Worm (Caenorhabditis elegans): ENCODE data around the gene F38E9.4.

F38E9.4 gene

ce11 chrX:16445793-16446248, 5.9 kb upstream of the F38E9.4 start, which contains the start of gene twf-2:
Gene twf-2 (plus strand): TSS chrX:16446197.
- peak; percentile 49 for TF ChIP-seq B0310.2 (tag; optimal IDR thresholded peaks at IDR 0.05)
- TF ChIP-seq tbx-11 (GFP tag; IDR thresholded peaks at IDR 0.05) = 0 out of 2 replicates have a peak, but pooled peaks have one; percentile 36
- TF ChIP-seq hnd-1 (tag; optimal IDR thresholded peaks at IDR 0.05) = no peak
- peak; percentile 93 for TF ChIP-seq hmg-4 (GFP tag; optimal IDR thresholded peaks at IDR 0.05)
- 0 out of 2 replicates have a peak, but pooled peaks have one; percentile 18 for TF ChIP-seq sea-1 (GFP tag; conservative IDR thresholded peaks at IDR 0.05)
- TF ChIP-seq ama-1 (optimal IDR thresholded peaks at IDR 0.05) = no peak
- TF ChIP-seq hmbx-1 (tag; optimal IDR thresholded peaks at IDR 0.05) = no peak
- no peak for TF ChIP-seq ceh-13 (GFP tag; optimal IDR thresholded peaks at IDR 0.05)
- TF ChIP-seq F13C5.2 (tag; optimal IDR thresholded peaks at IDR 0.05) = peak; percentile 85
- TF ChIP-seq aly-1 (tag; optimal IDR thresholded peaks at IDR 0.05) = peak; percentile 27
- TF ChIP-seq flt-1 (GFP tag; IDR thresholded peaks at IDR 0.05) = 0 out of 2 replicates have a peak, but pooled peaks have one; percentile 39
- TF ChIP-seq ceh-36 (tag; optimal IDR thresholded peaks at IDR 0.05) = no peak
- TF ChIP-seq tra-4 (tag; optimal IDR thresholded peaks at IDR 0.05) = no peak

DNA sequence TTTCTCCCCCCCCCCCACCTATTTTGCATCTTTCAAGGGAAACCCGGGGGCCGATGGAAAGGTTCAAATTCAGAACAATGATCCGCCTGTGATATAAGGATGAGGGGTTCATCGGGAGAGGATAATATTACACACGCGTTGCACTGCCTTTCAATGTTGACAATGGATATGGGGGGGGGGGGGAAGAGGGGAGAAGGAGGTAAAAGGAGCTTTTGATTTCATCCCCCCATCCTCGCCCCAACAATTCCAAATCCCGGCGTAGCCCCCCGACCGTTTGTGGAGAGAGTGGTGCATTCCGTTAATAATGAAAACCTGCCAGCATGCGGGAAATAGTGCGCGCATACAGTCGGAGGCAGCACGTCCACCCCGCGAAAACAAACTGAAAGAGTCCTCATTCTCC, 4.6 kb upstream of the F38E9.4 start:
- TF ChIP-seq pes-1 (GFP tag; IDR thresholded peaks at IDR 0.05) (no peak), B0310.2 (tag; optimal IDR thresholded peaks at IDR 0.05) (no peak), ceh-13 (GFP tag; optimal IDR thresholded peaks at IDR 0.05) (no peak), ceh-36 (tag; optimal IDR thresholded peaks at IDR 0.05) (no peak), tbx-11 (GFP tag; IDR thresholded peaks at IDR 0.05) (0 out of 2 replicates have a peak, but pooled peaks have one; percentile 33), sea-1 (GFP tag; conservative IDR thresholded peaks at IDR 0.05) (no peak), scrt-1 (GFP tag; IDR thresholded peaks at IDR 0.05) (no peak), hmbx-1 (tag; optimal IDR thresholded peaks at IDR 0.05) (no peak), flt-1 (GFP tag; IDR thresholded peaks at IDR 0.05) (no peak), hmg-4 (GFP tag; optimal IDR thresholded peaks at IDR 0.05) (peak; percentile 40)

- TF ChIP-seq ceh-36 (tag; optimal IDR thresholded peaks at IDR 0.05) = no peak
- TF ChIP-seq pes-1 (GFP tag; IDR thresholded peaks at IDR 0.05) = no peak
- no peak for TF ChIP-seq ceh-13 (GFP tag; optimal IDR thresholded peaks at IDR 0.05)
- TF ChIP-seq ama-1 (optimal IDR thresholded peaks at IDR 0.05) = no peak
- TF ChIP-seq flt-1 (GFP tag; IDR thresholded peaks at IDR 0.05) = no peak
- no peak for TF ChIP-seq hmbx-1 (tag; optimal IDR thresholded peaks at IDR 0.05)
- no peak for TF ChIP-seq B0310.2 (tag; optimal IDR thresholded peaks at IDR 0.05)
- no peak for TF ChIP-seq hmg-4 (GFP tag; optimal IDR thresholded peaks at IDR 0.05)
- TF ChIP-seq sea-1 (GFP tag; conservative IDR thresholded peaks at IDR 0.05) = no peak
- TF ChIP-seq scrt-1 (GFP tag; IDR thresholded peaks at IDR 0.05) = no peak
- TF ChIP-seq tbx-37 (GFP tag; conservative IDR thresholded peaks at IDR 0.05) = no peak
- TF ChIP-seq tbx-11 (GFP tag; IDR thresholded peaks at IDR 0.05) = no peak
Observed at ce11 chrX:16451124-16451523, 618 bp upstream of the F38E9.4 start.

- no peak for TF ChIP-seq scrt-1 (GFP tag; IDR thresholded peaks at IDR 0.05)
- TF ChIP-seq ceh-36 (tag; optimal IDR thresholded peaks at IDR 0.05) = no peak
- TF ChIP-seq tbx-11 (GFP tag; IDR thresholded peaks at IDR 0.05) = no peak
- TF ChIP-seq flt-1 (GFP tag; IDR thresholded peaks at IDR 0.05) = no peak
- TF ChIP-seq pes-1 (GFP tag; IDR thresholded peaks at IDR 0.05) = no peak
- TF ChIP-seq ama-1 (optimal IDR thresholded peaks at IDR 0.05) = no peak
- no peak for TF ChIP-seq hmbx-1 (tag; optimal IDR thresholded peaks at IDR 0.05)
- no peak for TF ChIP-seq aly-1 (tag; optimal IDR thresholded peaks at IDR 0.05)
- no peak for TF ChIP-seq ceh-13 (GFP tag; optimal IDR thresholded peaks at IDR 0.05)
Observed at ce11 chrX:16456659-16457058, 4.9 kb downstream of the F38E9.4 start, which contains the start of gene nas-39. Gene nas-39 (plus strand): TSS chrX:16456927.

- peak; percentile 48 for TF ChIP-seq hmg-4 (GFP tag; optimal IDR thresholded peaks at IDR 0.05)
- no peak for TF ChIP-seq B0310.2 (tag; optimal IDR thresholded peaks at IDR 0.05)
Observed at ce11 chrX:16457113-16457512, 5.4 kb downstream of the F38E9.4 start.

DNA sequence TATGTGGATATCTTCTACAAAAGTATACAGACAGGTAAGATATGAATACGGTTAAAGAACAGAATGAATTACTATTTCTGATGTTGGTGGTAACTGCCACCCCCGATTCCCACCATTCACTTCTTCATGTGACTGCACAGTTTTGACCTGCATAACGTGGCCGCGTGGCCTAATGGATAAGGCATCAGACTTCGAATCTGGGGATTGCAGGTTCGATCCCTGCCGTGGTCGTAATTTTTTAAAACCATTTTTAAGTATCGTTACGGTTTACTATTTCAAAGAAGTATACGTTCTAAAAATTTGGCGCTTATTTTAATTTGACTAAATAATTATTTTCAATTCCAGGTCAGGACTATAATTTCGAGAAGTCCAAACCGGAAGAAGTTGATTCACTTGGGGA, 9.6 kb downstream of the F38E9.4 start:
- TF ChIP-seq hnd-1 (tag; optimal IDR thresholded peaks at IDR 0.05) = no peak
- no peak for TF ChIP-seq ets-7 (tag; optimal IDR thresholded peaks at IDR 0.05)
- no peak for TF ChIP-seq hmg-4 (GFP tag; optimal IDR thresholded peaks at IDR 0.05)
- TF ChIP-seq flt-1 (GFP tag; IDR thresholded peaks at IDR 0.05) = peak; percentile 41; the same call in 1 of the 2 replicates
- no peak for TF ChIP-seq ceh-36 (tag; optimal IDR thresholded peaks at IDR 0.05)
- TF ChIP-seq pes-1 (GFP tag; IDR thresholded peaks at IDR 0.05) = peak; percentile 33; the same call in 1 of the 2 replicates

DNA sequence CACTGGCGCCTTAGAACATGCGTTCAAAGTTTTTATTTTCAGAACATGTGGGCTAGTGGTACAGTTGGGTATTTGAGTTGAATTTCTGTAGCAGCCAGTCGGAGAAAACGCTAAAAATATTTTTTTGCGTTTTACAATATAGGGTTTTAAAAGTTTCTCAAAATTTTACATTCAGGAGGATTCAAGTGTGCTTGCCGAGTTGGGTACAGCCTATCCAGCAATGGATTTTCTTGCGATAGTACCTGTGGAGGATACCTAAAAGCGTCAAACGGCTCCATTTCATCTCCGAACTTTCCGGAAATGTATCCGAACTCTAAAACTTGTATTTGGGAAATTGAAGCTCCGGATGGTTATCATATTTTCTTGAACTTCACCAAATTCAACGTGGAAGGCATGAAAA, 14.4 kb downstream of the F38E9.4 start:
- TF ChIP-seq tbx-11 (GFP tag; IDR thresholded peaks at IDR 0.05) (no peak), hnd-1 (tag; optimal IDR thresholded peaks at IDR 0.05) (no peak), sea-1 (GFP tag; conservative IDR thresholded peaks at IDR 0.05) (no peak), pes-1 (GFP tag; IDR thresholded peaks at IDR 0.05) (no peak)

DNA sequence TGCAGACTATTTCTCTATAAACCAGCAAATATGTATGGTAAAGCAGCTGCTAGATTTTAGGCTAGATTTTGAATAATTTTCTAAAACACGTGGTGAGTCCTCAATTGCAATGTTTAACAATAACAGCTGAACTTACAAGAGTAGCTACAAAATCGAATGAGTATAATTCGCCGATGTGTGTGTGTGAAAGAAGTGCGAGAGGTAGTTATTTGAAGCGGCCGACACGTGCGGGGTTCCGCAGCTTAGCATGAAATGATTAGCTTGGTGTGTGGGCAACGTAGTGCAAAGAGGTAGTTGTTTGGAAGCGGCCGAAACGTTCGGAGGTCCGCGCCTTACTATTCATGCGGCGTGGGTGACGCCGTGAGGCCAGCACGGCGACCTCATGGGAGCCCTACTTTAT, 17.1 kb downstream of the F38E9.4 start:
- TF ChIP-seq ceh-36 (tag; optimal IDR thresholded peaks at IDR 0.05) (no peak), tbx-11 (GFP tag; IDR thresholded peaks at IDR 0.05) (no peak), pes-1 (GFP tag; IDR thresholded peaks at IDR 0.05) (no peak), hmbx-1 (tag; optimal IDR thresholded peaks at IDR 0.05) (no peak), tbx-37 (GFP tag; conservative IDR thresholded peaks at IDR 0.05) (no peak), B0310.2 (tag; optimal IDR thresholded peaks at IDR 0.05) (no peak), tra-4 (tag; optimal IDR thresholded peaks at IDR 0.05) (no peak), ets-7 (tag; optimal IDR thresholded peaks at IDR 0.05) (no peak), F13C5.2 (tag; optimal IDR thresholded peaks at IDR 0.05) (no peak), hnd-1 (tag; optimal IDR thresholded peaks at IDR 0.05) (no peak), flt-1 (GFP tag; IDR thresholded peaks at IDR 0.05) (no peak), ceh-13 (GFP tag; optimal IDR thresholded peaks at IDR 0.05) (no peak), aly-1 (tag; optimal IDR thresholded peaks at IDR 0.05) (no peak), ama-1 (optimal IDR thresholded peaks at IDR 0.05) (no peak), sea-1 (GFP tag; conservative IDR thresholded peaks at IDR 0.05) (no peak), scrt-1 (GFP tag; IDR thresholded peaks at IDR 0.05) (no peak)

All from whole organism, early embryonic.